Fruit fly (Drosophila melanogaster): ENCODE measurements around the gene CG2006.

DNA sequence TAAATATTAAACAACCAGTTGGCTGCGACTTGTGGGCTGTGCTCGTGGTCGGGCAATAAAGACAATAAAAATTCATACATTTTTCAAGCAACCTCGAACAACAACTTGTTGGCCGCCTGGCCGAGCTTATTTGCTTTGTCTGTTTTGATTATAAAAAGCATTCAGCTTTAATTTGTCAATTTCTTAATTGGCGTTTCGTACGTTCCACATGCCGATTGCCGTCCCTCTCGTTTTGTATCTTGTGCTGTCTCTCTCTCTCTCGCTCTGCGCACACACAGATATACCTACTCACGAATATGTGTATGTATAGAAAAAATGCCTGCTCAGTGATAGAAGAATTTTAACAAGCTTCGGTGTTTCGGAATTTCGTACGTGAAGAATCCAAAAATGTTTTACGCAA is 30.9 kb downstream of the CG2006 start:
- TF ChIP-seq fd85E (GFP tag; optimal IDR thresholded peaks at IDR 0.05) (no peak), cyc (GFP tag; optimal IDR thresholded peaks at IDR 0.05) (no peak), CG34406 (GFP tag; optimal IDR thresholded peaks at IDR 0.05) (no peak), CG8119 (GFP tag; IDR thresholded peaks at IDR 0.05) (no peak), eg (GFP tag; IDR thresholded peaks at IDR 0.05) (no peak), spab (GFP tag; optimal IDR thresholded peaks at IDR 0.05) (no peak), Eip93F (GFP tag; optimal IDR thresholded peaks at IDR 0.05) (no peak), CG9139 (GFP tag; optimal IDR thresholded peaks at IDR 0.05) (no peak)

All from whole organism, prepupa.